Worm (Caenorhabditis elegans): ENCODE measurements around the gene pam-1.

The pam-1 gene

DNA sequence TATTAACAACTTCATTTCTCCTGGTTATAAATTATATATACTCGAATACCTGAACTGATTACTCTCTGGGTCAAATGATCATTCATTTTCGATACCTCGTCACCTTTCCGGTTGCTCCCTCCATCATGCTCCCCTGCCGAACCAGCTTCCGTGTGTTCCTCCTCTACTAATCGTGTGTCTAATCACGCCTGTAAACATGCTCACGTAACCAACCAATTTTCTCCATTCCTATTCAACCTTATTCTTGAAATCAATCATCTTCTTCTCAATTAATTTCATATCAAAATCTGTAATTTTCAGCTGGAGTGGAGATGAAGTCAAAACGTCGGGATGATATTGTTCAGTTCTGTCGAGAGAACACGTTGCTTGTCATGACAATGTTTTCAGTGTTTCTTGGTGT lies 47.3 kb downstream of the pam-1 start, which contains the start of gene glt-6:
glt-6 (plus strand) TSS at position 301 of the 400 bp plus-strand sequence.
- TF ChIP-seq elt-3 (tag; optimal IDR thresholded peaks at IDR 0.05) = no peak
- TF ChIP-seq lin-11 (tag; optimal IDR thresholded peaks at IDR 0.05) = no peak
- no peak for TF ChIP-seq nhr-25 (tag; optimal IDR thresholded peaks at IDR 0.05)
- TF ChIP-seq C34F6.9 (tag; optimal IDR thresholded peaks at IDR 0.05) = no peak

DNA sequence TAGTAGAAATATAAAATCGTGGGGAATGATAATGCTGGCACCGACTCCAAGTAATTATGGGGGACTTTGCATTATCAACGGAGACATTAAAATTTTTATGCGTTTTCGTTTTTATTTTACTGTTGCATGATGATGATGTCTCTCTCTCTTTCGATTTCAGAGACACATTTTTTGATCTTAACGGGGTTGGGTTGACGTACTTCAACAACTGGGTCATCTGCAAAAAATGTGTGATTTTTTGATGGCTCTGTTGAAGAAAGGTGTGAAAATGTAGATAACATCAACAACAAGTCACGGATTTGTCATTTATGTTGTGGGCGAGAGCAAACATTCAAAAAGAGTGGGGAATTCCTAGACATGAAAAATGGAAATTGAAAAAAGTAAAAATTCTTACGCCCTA lies 49.3 kb downstream of the pam-1 start, which contains the start of gene F55G1.15:
F55G1.15 (minus strand) TSS at position 101 of the 400 bp plus-strand sequence.
- TF ChIP-seq sem-4 (tag; optimal IDR thresholded peaks at IDR 0.05) = no peak
- TF ChIP-seq nhr-25 (tag; optimal IDR thresholded peaks at IDR 0.05) = no peak
- TF ChIP-seq nhr-237 (tag; optimal IDR thresholded peaks at IDR 0.05) = no peak
- no peak for TF ChIP-seq peb-1 (tag; optimal IDR thresholded peaks at IDR 0.05)
- no peak for TF ChIP-seq snpc-4 (tag; optimal IDR thresholded peaks at IDR 0.05)
- TF ChIP-seq nhr-77 (tag; optimal IDR thresholded peaks at IDR 0.05) = no peak
- TF ChIP-seq F13H6.1 (tag; optimal IDR thresholded peaks at IDR 0.05) = no peak
- TF ChIP-seq elt-3 (tag; optimal IDR thresholded peaks at IDR 0.05) = no peak
- no peak for TF ChIP-seq C34F6.9 (tag; optimal IDR thresholded peaks at IDR 0.05)
- TF ChIP-seq mdl-1 (tag; optimal IDR thresholded peaks at IDR 0.05) = no peak
- TF ChIP-seq mab-5 (tag; optimal IDR thresholded peaks at IDR 0.05) = no peak
- TF ChIP-seq Y55F3AM.14 (GFP tag; optimal IDR thresholded peaks at IDR 0.05) = no peak

DNA sequence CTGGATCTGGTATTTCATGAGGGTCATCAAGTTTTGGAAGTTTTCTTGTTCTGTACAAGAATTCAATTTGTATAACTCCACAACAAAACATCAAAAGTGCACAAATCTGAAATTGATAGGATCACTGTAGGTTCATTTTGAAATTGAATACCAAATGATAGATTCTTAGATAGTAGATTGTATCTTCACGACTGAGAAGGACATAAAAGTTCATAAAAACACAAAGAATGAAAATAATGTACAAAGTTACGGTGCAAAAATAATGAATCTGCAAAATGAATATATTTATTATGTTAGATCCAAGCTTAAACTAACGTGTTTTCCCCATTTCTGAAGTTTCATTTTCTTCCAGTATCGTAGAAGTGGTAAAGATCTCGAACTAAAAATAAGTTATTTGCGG lies 49.7 kb downstream of the pam-1 start:
- no peak for TF ChIP-seq F13H6.1 (tag; optimal IDR thresholded peaks at IDR 0.05)
- no peak for TF ChIP-seq nhr-129 (tag; optimal IDR thresholded peaks at IDR 0.05)
- no peak for TF ChIP-seq mdl-1 (tag; optimal IDR thresholded peaks at IDR 0.05)
- no peak for TF ChIP-seq sma-9 (GFP tag; optimal IDR thresholded peaks at IDR 0.05)
- TF ChIP-seq sma-9 (tag; optimal IDR thresholded peaks at IDR 0.05) = no peak
- TF ChIP-seq nhr-11 (tag; optimal IDR thresholded peaks at IDR 0.05) = no peak
- no peak for TF ChIP-seq elt-1 (tag; optimal IDR thresholded peaks at IDR 0.05)
- TF ChIP-seq egl-27 (tag; optimal IDR thresholded peaks at IDR 0.05) = no peak
- no peak for TF ChIP-seq blmp-1 (tag; optimal IDR thresholded peaks at IDR 0.05; ENCODE audit: insufficient read depth)
- TF ChIP-seq nhr-10 (tag; optimal IDR thresholded peaks at IDR 0.05) = no peak
- no peak for TF ChIP-seq alr-1 (tag; optimal IDR thresholded peaks at IDR 0.05)
- no peak for TF ChIP-seq unc-39 (tag; optimal IDR thresholded peaks at IDR 0.05)

DNA sequence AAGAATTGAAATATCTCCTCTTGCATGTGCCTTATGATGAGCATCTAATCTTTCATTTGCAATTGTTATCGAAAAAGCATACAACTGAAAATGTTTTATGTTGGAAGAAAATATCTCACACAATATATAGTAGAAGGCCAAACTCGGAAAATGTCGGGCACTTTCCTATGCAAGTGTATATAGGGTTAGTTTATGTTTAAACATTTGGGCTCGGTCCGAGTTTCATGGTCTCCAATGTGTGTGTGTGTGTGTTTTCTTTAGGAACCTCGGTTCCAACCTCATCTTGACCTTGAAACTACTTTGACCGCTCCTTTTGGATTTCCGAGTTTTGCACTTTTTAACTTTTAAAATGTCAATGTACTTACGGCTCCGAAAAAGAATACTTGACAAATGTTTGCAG lies 51.3 kb downstream of the pam-1 start:
- TF ChIP-seq nhr-21 (tag; optimal IDR thresholded peaks at IDR 0.05) = no peak
- TF ChIP-seq snpc-4 (tag; optimal IDR thresholded peaks at IDR 0.05) = peak; percentile 67

DNA sequence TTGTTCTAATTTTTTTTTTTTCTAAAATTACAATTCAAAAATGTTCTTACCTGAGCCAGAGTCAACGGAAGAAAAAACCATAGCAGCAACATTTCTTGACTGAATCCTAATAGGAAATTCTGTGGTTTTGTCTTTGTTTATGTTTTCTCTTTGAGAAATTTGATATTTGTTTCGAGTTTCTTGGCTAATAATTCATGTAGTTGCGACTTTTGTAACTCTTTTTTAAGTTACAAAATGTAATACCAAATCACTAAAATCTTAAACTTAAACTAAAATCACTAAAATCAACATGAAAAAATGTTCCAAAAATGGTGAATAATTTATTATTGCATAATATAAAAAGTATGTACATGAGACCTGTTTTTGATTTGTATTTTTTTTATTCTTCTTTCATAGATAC lies 52.9 kb downstream of the pam-1 start, which contains the start of gene egas-4:
egas-4 (minus strand) TSS at position 101 of the 400 bp plus-strand sequence.
- no peak for TF ChIP-seq C34F6.9 (tag; optimal IDR thresholded peaks at IDR 0.05)
- no peak for TF ChIP-seq sem-4 (tag; optimal IDR thresholded peaks at IDR 0.05)
- no peak for TF ChIP-seq elt-1 (tag; optimal IDR thresholded peaks at IDR 0.05)
- no peak for TF ChIP-seq crh-2 (tag; optimal IDR thresholded peaks at IDR 0.05)
- no peak for TF ChIP-seq ama-1 (optimal IDR thresholded peaks at IDR 0.05)
- no peak for TF ChIP-seq Y55F3AM.14 (GFP tag; optimal IDR thresholded peaks at IDR 0.05)
- TF ChIP-seq ztf-1 (GFP tag; conservative IDR thresholded peaks at IDR 0.05) = no peak
- no peak for TF ChIP-seq nhr-12 (tag; optimal IDR thresholded peaks at IDR 0.05)
- TF ChIP-seq R02D3.7 (tag; optimal IDR thresholded peaks at IDR 0.05) = no peak
- no peak for TF ChIP-seq nhr-10 (tag; optimal IDR thresholded peaks at IDR 0.05)
- TF ChIP-seq unc-62 (GFP tag; optimal IDR thresholded peaks at IDR 0.05) = no peak
- TF ChIP-seq sma-3 (GFP tag; optimal IDR thresholded peaks at IDR 0.05) = no peak
- TF ChIP-seq mdl-1 (tag; optimal IDR thresholded peaks at IDR 0.05) = no peak
- no peak for TF ChIP-seq aly-2 (tag; optimal IDR thresholded peaks at IDR 0.05)
- TF ChIP-seq elt-3 (tag; optimal IDR thresholded peaks at IDR 0.05) = no peak
- TF ChIP-seq alr-1 (tag; optimal IDR thresholded peaks at IDR 0.05) = no peak
- no peak for TF ChIP-seq lin-13 (GFP tag; optimal IDR thresholded peaks at IDR 0.05)
- TF ChIP-seq peb-1 (tag; optimal IDR thresholded peaks at IDR 0.05) = no peak
- TF ChIP-seq gmeb-1 (tag; optimal IDR thresholded peaks at IDR 0.05) = no peak
- no peak for TF ChIP-seq nhr-237 (tag; optimal IDR thresholded peaks at IDR 0.05)

DNA sequence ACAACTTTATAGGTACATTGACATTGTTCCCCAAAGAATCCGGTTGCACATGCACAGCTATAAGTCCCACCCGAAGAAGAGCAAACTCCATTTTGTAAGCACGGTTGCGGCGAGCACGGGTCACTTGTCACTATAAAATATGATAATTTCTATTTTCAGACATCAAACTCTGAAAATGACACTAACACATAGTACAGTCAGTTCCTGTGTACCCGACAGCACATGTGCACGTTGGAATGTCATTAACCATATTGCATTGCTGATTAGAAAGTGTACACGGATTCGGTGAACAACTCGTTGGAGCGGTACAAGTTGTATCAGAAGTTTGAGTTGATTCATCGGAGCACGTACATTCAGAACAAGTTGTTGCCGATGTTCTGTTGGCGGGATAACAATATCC lies 53.4 kb downstream of the pam-1 start:
- TF ChIP-seq nhr-12 (tag; optimal IDR thresholded peaks at IDR 0.05) (no peak), nhr-21 (tag; optimal IDR thresholded peaks at IDR 0.05) (no peak), fos-1 (tag; optimal IDR thresholded peaks at IDR 0.05) (peak; percentile 39), sma-9 (GFP tag; optimal IDR thresholded peaks at IDR 0.05) (peak; percentile 43), sma-9 (tag; optimal IDR thresholded peaks at IDR 0.05) (no peak)

All from whole organism, L2 larva.